Worm (Caenorhabditis elegans): ENCODE results near the gene ZK792.1.
A peak's percentile ranks its signal among the peaks of the same experiment; 100 is the strongest.

ZK792.1 gene

ce11 chrIV:11645354-11645753, 14.3 kb upstream of the ZK792.1 start:
- peak; percentile 39 for TF ChIP-seq dve-1 (tag; optimal IDR thresholded peaks at IDR 0.05; ENCODE audit: insufficient read depth)
- TF ChIP-seq daf-16 (GFP tag; optimal IDR thresholded peaks at IDR 0.05): no peak
- peak; percentile 86 for TF ChIP-seq daf-16 (tag; optimal IDR thresholded peaks at IDR 0.05)
- TF ChIP-seq nhr-28 (tag; optimal IDR thresholded peaks at IDR 0.05): peak; percentile 2
- no peak for TF ChIP-seq lin-1 (GFP tag; IDR thresholded peaks at IDR 0.05)
- TF ChIP-seq unc-62 (GFP tag; optimal IDR thresholded peaks at IDR 0.05 in 1 of 2): peak in 1 of 2 experiments; percentile 92
- no peak for TF ChIP-seq unc-62 (tag; optimal IDR thresholded peaks at IDR 0.05)
- no peak for TF ChIP-seq ZK337.2 (GFP tag; IDR thresholded peaks at IDR 0.05)
- no peak for TF ChIP-seq php-3 (GFP tag; IDR thresholded peaks at IDR 0.05)
- TF ChIP-seq zfp-3 (GFP tag; conservative IDR thresholded peaks at IDR 0.05): no peak
- TF ChIP-seq lin-38 (GFP tag; IDR thresholded peaks at IDR 0.05): no peak

- TF ChIP-seq spr-1 (tag; optimal IDR thresholded peaks at IDR 0.05) (no peak), dmd-6 (GFP tag; IDR thresholded peaks at IDR 0.05) (no peak), zag-1 (tag; optimal IDR thresholded peaks at IDR 0.05) (no peak), F26F4.8 (GFP tag; conservative IDR thresholded peaks at IDR 0.05) (no peak), ceh-44 (GFP tag; IDR thresholded peaks at IDR 0.05) (no peak), dve-1 (tag; optimal IDR thresholded peaks at IDR 0.05; ENCODE audit: insufficient read depth) (peak; percentile 48), hlh-30 (tag; optimal IDR thresholded peaks at IDR 0.05; ENCODE audit: insufficient read depth) (no peak), daf-16 (GFP tag; optimal IDR thresholded peaks at IDR 0.05) (peak in 1 of 2 experiments; percentile 77), daf-16 (tag; optimal IDR thresholded peaks at IDR 0.05) (peak; percentile 74), daf-19 (GFP tag; conservative IDR thresholded peaks at IDR 0.05) (no peak), hlh-11 (tag; optimal IDR thresholded peaks at IDR 0.05) (peak; percentile 9), T20F7.1 (GFP tag; optimal IDR thresholded peaks at IDR 0.05) (no peak)
Measured at ce11 chrIV:11646908-11647307, 12.7 kb upstream of the ZK792.1 start.

DNA sequence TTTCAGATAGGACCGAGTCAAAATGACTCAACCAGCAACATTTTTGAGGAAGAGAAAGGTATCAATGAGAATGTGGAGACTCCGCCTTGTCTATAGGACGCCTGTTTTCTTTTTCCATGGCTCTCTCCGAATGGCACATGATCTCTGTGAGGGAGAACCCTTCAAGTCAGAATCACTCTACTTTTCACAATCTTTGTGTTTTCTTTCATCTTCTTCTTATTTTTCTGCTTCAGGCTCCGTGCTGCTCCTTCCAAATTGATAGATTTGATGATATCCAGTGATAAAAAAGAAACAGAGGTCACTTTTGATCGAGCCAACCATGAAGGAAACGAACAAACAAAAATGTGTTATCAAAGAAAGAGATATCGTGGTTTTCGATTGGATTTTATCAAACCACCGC, 10.6 kb upstream of the ZK792.1 start, which contains the start of gene ZK809.8:
Gene ZK809.8, minus strand, starts transcription at position 34 of the 400 bp plus-strand sequence.
- TF ChIP-seq mxl-2 (GFP tag; conservative IDR thresholded peaks at IDR 0.05) (no peak), ceh-62 (tag; optimal IDR thresholded peaks at IDR 0.05) (no peak), nhr-6 (tag; optimal IDR thresholded peaks at IDR 0.05) (no peak), Y5F2A.4 (GFP tag; optimal IDR thresholded peaks at IDR 0.05) (no peak), dpl-1 (GFP tag; optimal IDR thresholded peaks at IDR 0.05) (no peak), ceh-20 (GFP tag; IDR thresholded peaks at IDR 0.05) (no peak), hlh-11 (tag; optimal IDR thresholded peaks at IDR 0.05) (peak; percentile 44), daf-16 (GFP tag; optimal IDR thresholded peaks at IDR 0.05) (peak in 1 of 2 experiments; percentile 77), daf-16 (tag; optimal IDR thresholded peaks at IDR 0.05) (no peak), mdt-29 (GFP tag; IDR thresholded peaks at IDR 0.05) (no peak), nhr-76 (tag; optimal IDR thresholded peaks at IDR 0.05) (no peak), hlh-30 (tag; optimal IDR thresholded peaks at IDR 0.05; ENCODE audit: insufficient read depth) (peak; percentile 5), snpc-1.2 (GFP tag; IDR thresholded peaks at IDR 0.05) (no peak), dmd-6 (GFP tag; IDR thresholded peaks at IDR 0.05) (no peak), D1046.2 (GFP tag; IDR thresholded peaks at IDR 0.05) (no peak), unc-62 (GFP tag; optimal IDR thresholded peaks at IDR 0.05 in 1 of 2) (peak in 1 of 2 experiments; percentile 87), unc-62 (tag; optimal IDR thresholded peaks at IDR 0.05) (no peak), lin-39 (tag; optimal IDR thresholded peaks at IDR 0.05) (no peak), aly-2 (tag; optimal IDR thresholded peaks at IDR 0.05) (no peak), ceh-44 (GFP tag; IDR thresholded peaks at IDR 0.05) (no peak), lin-38 (GFP tag; IDR thresholded peaks at IDR 0.05) (no peak), dmd-8 (GFP tag; IDR thresholded peaks at IDR 0.05) (no peak), tra-1 (GFP tag; IDR thresholded peaks at IDR 0.05) (no peak), nhr-28 (tag; optimal IDR thresholded peaks at IDR 0.05) (no peak), ztf-11 (tag; optimal IDR thresholded peaks at IDR 0.05) (no peak)

DNA sequence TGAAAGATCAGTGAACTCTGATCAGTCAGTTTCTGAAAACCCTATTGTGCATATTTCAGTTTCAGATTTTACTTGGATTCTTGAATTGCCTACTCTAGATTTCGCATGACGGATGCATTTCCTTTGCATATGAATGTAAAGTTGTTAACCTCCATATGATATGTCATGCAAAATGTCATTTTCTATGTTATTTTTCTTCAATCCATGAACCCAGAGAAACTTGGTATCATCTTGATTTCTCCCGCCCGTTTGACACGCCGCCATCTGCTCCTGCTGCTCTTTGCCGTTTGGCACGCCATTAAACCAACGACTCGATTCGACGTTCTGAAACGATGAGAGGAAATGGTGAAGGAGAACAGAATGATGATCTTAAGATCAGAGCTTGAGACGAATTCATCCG, 9.3 kb upstream of the ZK792.1 start:
- peak in 1 of 2 experiments; percentile 93 for TF ChIP-seq unc-62 (GFP tag; optimal IDR thresholded peaks at IDR 0.05 in 1 of 2)
- no peak for TF ChIP-seq unc-62 (tag; optimal IDR thresholded peaks at IDR 0.05)
- no peak for TF ChIP-seq lin-15B (tag; optimal IDR thresholded peaks at IDR 0.05)
- no peak for TF ChIP-seq pha-4 (GFP tag; IDR thresholded peaks at IDR 0.05)
- TF ChIP-seq pha-4 (tag; optimal IDR thresholded peaks at IDR 0.05): no peak
- no peak for TF ChIP-seq ceh-32 (tag; optimal IDR thresholded peaks at IDR 0.05; ENCODE audit: poor library complexity)
- no peak for TF ChIP-seq duxl-1 (tag; optimal IDR thresholded peaks at IDR 0.05; ENCODE audit: poor library complexity)
- no peak for TF ChIP-seq dpl-1 (GFP tag; optimal IDR thresholded peaks at IDR 0.05)
- TF ChIP-seq ctbp-1 (GFP tag; IDR thresholded peaks at IDR 0.05): no peak
- TF ChIP-seq nhr-6 (tag; optimal IDR thresholded peaks at IDR 0.05): no peak

Measured in whole organism, L4 larva.